Worm (Caenorhabditis elegans): Measurements from ENCODE around the gene inpp-4B.

- TF ChIP-seq lin-13 (tag; optimal IDR thresholded peaks at IDR 0.05) (no peak), bed-3 (GFP tag; optimal IDR thresholded peaks at IDR 0.05) (no peak), M03D4.4 (tag; optimal IDR thresholded peaks at IDR 0.05) (no peak), unc-62 (GFP tag; optimal IDR thresholded peaks at IDR 0.05) (no peak), sptf-1 (tag; optimal IDR thresholded peaks at IDR 0.05) (no peak), snpc-4 (tag; optimal IDR thresholded peaks at IDR 0.05) (no peak), pha-4 (tag; optimal IDR thresholded peaks at IDR 0.05) (no peak), elt-3 (tag; optimal IDR thresholded peaks at IDR 0.05) (no peak)
Measured at ce11 chrIII:10271807-10272206, 5.1 kb upstream of the inpp-4B start.
